Worm (Caenorhabditis elegans) whole organism, late embryonic: Measurements from ENCODE around the gene E02C12.9.

Experiments
- C08G9.2 ChIP-seq: sonication (generic microtip); optimal IDR thresholded peaks from 2 replicates; lab custom pipeline; 2016; ENCODE audit warnings: mild to moderate bottlenecking, missing genetic modification characterization, moderate library complexity, missing compliant biosample characterization
- C38D4.7 ChIP-seq: fragments of 200-800 bp; sonication (Bioruptor generic); optimal IDR thresholded peaks from 2 replicates; lab custom pipeline; 2018; ENCODE audit warnings: mild to moderate bottlenecking, missing genetic modification characterization, moderate library complexity, missing compliant biosample characterization
- K02D7.2 ChIP-seq: sonication (generic microtip); optimal IDR thresholded peaks from 2 replicates; lab custom pipeline; 2017; ENCODE audit warnings: mild to moderate bottlenecking, missing genetic modification characterization, missing compliant biosample characterization
- K09A11.1 ChIP-seq: sonication (generic microtip); optimal IDR thresholded peaks from 2 replicates; lab custom pipeline; 2017; ENCODE audit warnings: antibody characterized with exemption, mild to moderate bottlenecking, missing genetic modification characterization, missing compliant biosample characterization; ENCODE audit not compliant: insufficient read depth
- T23F11.4 ChIP-seq: fragments of 200-800 bp; sonication (Bioruptor generic); optimal IDR thresholded peaks from 2 replicates; lab custom pipeline; 2018; ENCODE audit warnings: mild to moderate bottlenecking, missing genetic modification characterization, missing compliant biosample characterization
- ahr-1 ChIP-seq: sonication (generic microtip); optimal IDR thresholded peaks from 2 replicates; lab custom pipeline; 2016; ENCODE audit warnings: missing genetic modification characterization, missing compliant biosample characterization
- ama-1 ChIP-seq: fragments of 150-350 bp; optimal IDR thresholded peaks from 2 replicates; lab custom pipeline; 2014
- ceh-14 ChIP-seq: sonication (generic microtip); optimal IDR thresholded peaks from 2 replicates; lab custom pipeline; 2016; ENCODE audit warnings: missing genotype, missing genetic modification characterization, missing compliant biosample characterization
- ceh-2 ChIP-seq: sonication (generic microtip); optimal IDR thresholded peaks from 2 replicates; lab custom pipeline; 2016; ENCODE audit warnings: missing genotype, missing genetic modification characterization, missing compliant biosample characterization
- ceh-22 ChIP-seq: sonication (generic microtip); optimal IDR thresholded peaks from 2 replicates; lab custom pipeline; 2017; ENCODE audit warnings: missing biosample characterization, missing genetic modification characterization
- ceh-30 ChIP-seq: fragments of 150-350 bp; optimal IDR thresholded peaks from 2 replicates; lab custom pipeline; 2014; ENCODE audit warnings: missing biosample characterization, missing genetic modification characterization
- ceh-31 ChIP-seq: sonication (generic microtip); optimal IDR thresholded peaks from 2 replicates; lab custom pipeline; 2016; ENCODE audit warnings: missing genetic modification characterization, missing compliant biosample characterization
- ceh-34 ChIP-seq: sonication (generic microtip); optimal IDR thresholded peaks from 2 replicates; lab custom pipeline; 2016; ENCODE audit warnings: mild to moderate bottlenecking, missing genetic modification characterization, missing compliant biosample characterization
- ceh-45 ChIP-seq: fragments of 200-800 bp; sonication (Bioruptor generic); IDR thresholded peaks from 2 replicates; pipeline ENCODE4 v1.3.6; 2022; ENCODE audit warnings: missing genetic modification reagents, missing genetic modification characterization, missing compliant biosample characterization
- ceh-48 ChIP-seq: sonication (generic microtip); optimal IDR thresholded peaks from 2 replicates; lab custom pipeline; 2016; ENCODE audit warnings: missing genetic modification characterization, inconsistent platforms, missing compliant biosample characterization
- ceh-6 ChIP-seq: fragments of 200-800 bp; sonication (Bioruptor generic); optimal IDR thresholded peaks from 2 replicates; lab custom pipeline; 2018; ENCODE audit warnings: mild to moderate bottlenecking, missing genetic modification characterization, missing compliant biosample characterization
- ceh-9 ChIP-seq: sonication (generic microtip); optimal IDR thresholded peaks from 2 replicates; lab custom pipeline; 2016; ENCODE audit warnings: mild to moderate bottlenecking, missing genetic modification characterization, inconsistent platforms, missing compliant biosample characterization
- che-1 ChIP-seq: sonication (generic microtip); optimal IDR thresholded peaks from 2 replicates; lab custom pipeline; 2016; ENCODE audit warnings: mild to moderate bottlenecking, missing genetic modification characterization, missing compliant biosample characterization
- dmd-4 ChIP-seq: sonication (generic microtip); optimal IDR thresholded peaks from 2 replicates; lab custom pipeline; 2016; ENCODE audit warnings: borderline replicate concordance, missing genetic modification characterization, missing compliant biosample characterization
- dve-1 ChIP-seq: sonication (generic microtip); optimal IDR thresholded peaks from 2 replicates; lab custom pipeline; 2017; ENCODE audit warnings: antibody characterized with exemption, mild to moderate bottlenecking, missing genetic modification characterization, missing compliant biosample characterization
- elt-2 ChIP-seq: sonication (generic microtip); optimal IDR thresholded peaks from 2 replicates; lab custom pipeline; 2016; ENCODE audit warnings: missing genetic modification reagents, missing genetic modification characterization, missing compliant biosample characterization
- elt-4 ChIP-seq: sonication (generic microtip); optimal IDR thresholded peaks from 2 replicates; lab custom pipeline; 2016; ENCODE audit warnings: missing genetic modification characterization, missing compliant biosample characterization
- fax-1 ChIP-seq: sonication (generic microtip); optimal IDR thresholded peaks from 2 replicates; lab custom pipeline; 2016; ENCODE audit warnings: missing genotype, missing genetic modification characterization, missing compliant biosample characterization
- fkh-6 ChIP-seq: sonication (generic microtip); optimal IDR thresholded peaks from 2 replicates; lab custom pipeline; 2016; ENCODE audit warnings: missing genetic modification characterization, missing compliant biosample characterization
- gmeb-2 ChIP-seq: sonication (generic microtip); optimal IDR thresholded peaks from 2 replicates; lab custom pipeline; 2016; ENCODE audit warnings: missing genetic modification characterization, inconsistent platforms, missing compliant biosample characterization
- hlh-13 ChIP-seq: fragments of 200-800 bp; sonication (Bioruptor generic); optimal IDR thresholded peaks from 2 replicates; lab custom pipeline; 2018; ENCODE audit warnings: mild to moderate bottlenecking, missing genetic modification characterization, missing compliant biosample characterization
- hlh-6 ChIP-seq: sonication (generic microtip); optimal IDR thresholded peaks from 2 replicates; lab custom pipeline; 2016; ENCODE audit warnings: missing genotype, missing genetic modification characterization, missing compliant biosample characterization
- hlh-8 ChIP-seq: sonication (generic microtip); optimal IDR thresholded peaks from 2 replicates; lab custom pipeline; 2016; ENCODE audit warnings: missing genotype, missing genetic modification characterization, missing compliant biosample characterization
- lim-6 ChIP-seq: sonication (generic microtip); optimal IDR thresholded peaks from 2 replicates; lab custom pipeline; 2016; ENCODE audit warnings: missing genetic modification characterization, missing compliant biosample characterization
- lin-11 ChIP-seq: fragments of 200-800 bp; sonication (Bioruptor generic); optimal IDR thresholded peaks from 2 replicates; lab custom pipeline; 2018; ENCODE audit warnings: mild to moderate bottlenecking, missing genetic modification characterization, missing compliant biosample characterization
- mec-3 ChIP-seq: sonication (generic microtip); optimal IDR thresholded peaks from 2 replicates; lab custom pipeline; 2016; ENCODE audit warnings: borderline replicate concordance, missing genetic modification characterization, missing compliant biosample characterization
- nfya-1 ChIP-seq: sonication (generic microtip); optimal IDR thresholded peaks from 2 replicates; lab custom pipeline; 2017; ENCODE audit warnings: missing genetic modification characterization, mild to moderate bottlenecking, missing compliant biosample characterization, antibody characterized with exemption, moderate library complexity
- nhr-232 ChIP-seq: sonication (generic microtip); optimal IDR thresholded peaks from 2 replicates; lab custom pipeline; 2016; ENCODE audit warnings: missing genetic modification characterization, missing compliant biosample characterization
- npax-4 ChIP-seq: sonication (generic microtip); optimal IDR thresholded peaks from 2 replicates; lab custom pipeline; 2016; ENCODE audit warnings: missing genetic modification characterization, missing compliant biosample characterization
- pat-9 ChIP-seq: fragments of 200-800 bp; sonication (Bioruptor generic); optimal IDR thresholded peaks from 2 replicates; lab custom pipeline; 2018; ENCODE audit warnings: mild to moderate bottlenecking, missing genetic modification characterization, moderate library complexity, missing compliant biosample characterization
- pax-1 ChIP-seq: fragments of 150-350 bp; optimal IDR thresholded peaks from 2 replicates; lab custom pipeline; 2014; ENCODE audit warnings: missing biosample characterization, missing genetic modification characterization
- pha-2 ChIP-seq: sonication (generic microtip); optimal IDR thresholded peaks from 2 replicates; lab custom pipeline; 2017; ENCODE audit warnings: mild to moderate bottlenecking, missing genetic modification characterization, missing compliant biosample characterization
- pqm-1 ChIP-seq: sonication (generic microtip); optimal IDR thresholded peaks from 2 replicates; lab custom pipeline; 2016; ENCODE audit warnings: missing genetic modification characterization, missing compliant biosample characterization
- pros-1 ChIP-seq: fragments of 150-350 bp; optimal IDR thresholded peaks from 2 replicates; lab custom pipeline; 2014; ENCODE audit warnings: missing biosample characterization, missing genetic modification reagents, missing genetic modification characterization
- sox-2 ChIP-seq: fragments of 200-800 bp; sonication (Bioruptor generic); IDR thresholded peaks from 2 replicates; pipeline ENCODE4 v1.3.6; 2022; ENCODE audit warnings: missing genetic modification reagents, missing genetic modification characterization, missing compliant biosample characterization
- unc-42 ChIP-seq: sonication (generic microtip); optimal IDR thresholded peaks from 2 replicates; lab custom pipeline; 2016; ENCODE audit warnings: missing genotype, missing genetic modification characterization, missing compliant biosample characterization
- zip-5 ChIP-seq: sonication (generic microtip); optimal IDR thresholded peaks from 2 replicates; lab custom pipeline; 2016; ENCODE audit warnings: missing genetic modification characterization, missing compliant biosample characterization
- ztf-16 ChIP-seq: sonication (generic microtip); optimal IDR thresholded peaks from 2 replicates; lab custom pipeline; 2017; ENCODE audit warnings: missing genetic modification characterization, missing compliant biosample characterization

The E02C12.9 gene

DNA sequence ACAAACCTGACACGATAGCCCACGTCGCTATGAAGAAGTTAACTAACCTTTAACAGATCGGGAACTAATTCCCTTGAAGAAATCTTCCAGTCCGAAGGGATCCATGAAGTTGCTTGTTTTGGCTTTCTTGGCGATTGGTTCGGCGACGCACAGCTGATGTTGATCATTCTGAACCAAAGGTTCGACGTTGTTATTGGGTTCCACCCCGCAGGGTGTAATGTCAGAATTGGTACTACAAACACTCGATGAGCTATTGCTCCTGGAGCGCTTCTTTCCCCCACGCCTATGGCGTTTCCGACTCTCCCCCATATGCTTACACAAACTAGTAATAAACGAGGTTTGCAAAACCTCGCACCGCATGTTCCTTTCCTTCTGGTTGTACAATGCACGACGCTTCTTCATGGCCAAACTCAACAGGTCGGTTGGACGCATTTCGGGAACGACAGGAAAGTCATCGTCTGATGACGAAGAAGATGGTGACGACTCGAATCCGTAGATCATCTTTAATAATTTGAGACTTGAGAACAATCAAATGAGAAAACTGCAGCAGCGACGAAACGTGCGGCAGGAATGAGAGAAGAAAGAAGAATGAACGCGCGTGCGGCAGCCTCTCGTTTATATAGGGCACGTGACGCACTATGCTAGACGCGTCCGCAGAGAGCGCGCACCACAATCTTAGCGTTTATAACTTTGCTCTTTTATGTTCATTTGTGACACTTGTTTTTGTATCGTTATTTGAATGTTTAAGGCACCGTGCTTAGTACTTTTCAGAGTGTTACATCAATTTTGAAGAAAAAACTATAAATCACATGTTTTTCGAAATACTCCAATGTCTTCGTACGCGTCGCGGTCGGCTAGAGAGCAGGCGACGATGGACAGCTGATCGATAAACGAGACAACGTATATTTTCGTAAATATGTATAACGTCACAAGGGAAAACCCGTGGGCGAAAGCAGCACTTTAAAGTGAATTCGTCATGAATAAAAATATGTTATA is 31.4 kb downstream of the E02C12.9 start, which contains the start of gene tos-1 (continued):
- TF ChIP-seq ceh-31 (tag; lab: Kevin White, UChicago), result peak; percentile 97
- TF ChIP-seq mec-3 (tag; lab: Kevin White, UChicago), result no peak
- no peak for TF ChIP-seq npax-4
- peak; percentile 90 for TF ChIP-seq K09A11.1 (tag; lab: Kevin White, UChicago)
- peak; percentile 71 for TF ChIP-seq che-1 (tag; lab: Kevin White, UChicago)
- no peak for TF ChIP-seq ceh-30 (tag; lab: Kevin White, UChicago)
- TF ChIP-seq K02D7.2 (tag; lab: Kevin White, UChicago), result peak; percentile 70
- TF ChIP-seq ceh-48 (tag; lab: Kevin White, UChicago), result peak; percentile 94
- no peak for TF ChIP-seq ceh-22 (tag; lab: Kevin White, UChicago)
- TF ChIP-seq pax-1 (tag; lab: Kevin White, UChicago), result peak; percentile 84
- peak; percentile 93 for TF ChIP-seq ztf-16 (tag; lab: Kevin White, UChicago)
- peak; percentile 40 for TF ChIP-seq hlh-13 (GFP tag; lab: Kevin White, UChicago)
- peak; percentile 99 for TF ChIP-seq ama-1 (lab: Kevin White, UChicago)
- peak; percentile 100 for TF ChIP-seq ceh-34 (tag; lab: Kevin White, UChicago)
- peak; percentile 90 for TF ChIP-seq T23F11.4 (GFP tag; lab: Kevin White, UChicago)
- TF ChIP-seq zip-5 (tag; lab: Kevin White, UChicago), result peak; percentile 12
- peak; percentile 63 for TF ChIP-seq C08G9.2 (tag; lab: Kevin White, UChicago)
- TF ChIP-seq elt-2, result peak; percentile 97
- peak; percentile 77 for TF ChIP-seq fkh-6 (tag; lab: Kevin White, UChicago)
- TF ChIP-seq pros-1 (tag; lab: Kevin White, UChicago), result peak; percentile 82
- no peak for TF ChIP-seq ceh-9 (tag; lab: Kevin White, UChicago)
- TF ChIP-seq ceh-14 (tag; lab: Kevin White, UChicago), result peak; percentile 97
- TF ChIP-seq ceh-6 (GFP tag; lab: Kevin White, UChicago), result peak; percentile 21
- TF ChIP-seq pat-9 (tag; lab: Kevin White, UChicago), result peak; percentile 90
- peak; percentile 93 for TF ChIP-seq hlh-8 (tag; lab: Kevin White, UChicago)
- peak; percentile 59 for TF ChIP-seq C38D4.7 (GFP tag; lab: Kevin White, UChicago)
- peak; percentile 77 for TF ChIP-seq elt-4 (tag; lab: Kevin White, UChicago)
- TF ChIP-seq pha-2 (tag; lab: Kevin White, UChicago), result peak; percentile 85
- peak; percentile 96 for TF ChIP-seq dve-1 (tag; lab: Kevin White, UChicago)
- TF ChIP-seq fax-1, result peak; percentile 66
- TF ChIP-seq ceh-2, result peak; percentile 71
- TF ChIP-seq nhr-232 (tag; lab: Kevin White, UChicago), result peak; percentile 34
- peak; percentile 97 for TF ChIP-seq unc-42 (tag; lab: Kevin White, UChicago)
- TF ChIP-seq dmd-4 (tag; lab: Kevin White, UChicago), result peak; percentile 68
- TF ChIP-seq pqm-1 (tag; lab: Kevin White, UChicago), result peak; percentile 98
- 0 out of 2 replicates have a peak, but pooled peaks have one; percentile 48 for TF ChIP-seq ceh-45
- TF ChIP-seq hlh-6 (tag; lab: Kevin White, UChicago), result peak; percentile 77
- TF ChIP-seq lin-11 (tag; lab: Kevin White, UChicago), result peak; percentile 57
- peak; percentile 56 for TF ChIP-seq gmeb-2
- peak; percentile 93 for TF ChIP-seq nfya-1 (tag; lab: Kevin White, UChicago)
- TF ChIP-seq ahr-1 (tag; lab: Kevin White, UChicago), result no peak
- TF ChIP-seq sox-2 (GFP tag; lab: Robert Waterston, UW), result peak; percentile 84
- TF ChIP-seq lim-6 (tag; lab: Kevin White, UChicago), result peak; percentile 46
